Worm (Caenorhabditis elegans) whole organism, midembryonic: Measurements from ENCODE around the gene srh-87.
"Not testable (repeated sequence)": the region's sequence is repeated elsewhere in the genome, so short reads cannot be mapped to it uniquely, and the experiment has no call there.

Experiments
- T22C8.4 ChIP-seq: fragments of 200-800 bp; sonication (Bioruptor generic); IDR thresholded peaks from 2 replicates; pipeline ENCODE4 v1.3.6; 2022; ENCODE audit warnings: missing genetic modification characterization, missing compliant biosample characterization
- cog-1 ChIP-seq: sonication (generic microtip); optimal IDR thresholded peaks from 2 replicates; lab custom pipeline; 2016; ENCODE audit warnings: missing genetic modification characterization, missing compliant biosample characterization
- flt-1 ChIP-seq: fragments of 200-800 bp; sonication (Bioruptor generic); IDR thresholded peaks from 2 replicates; pipeline ENCODE4 v1.3.6; 2022; ENCODE audit warnings: missing genetic modification characterization, missing compliant biosample characterization
- klf-2 ChIP-seq: fragments of 200-800 bp; sonication (Bioruptor generic); conservative IDR thresholded peaks from 2 replicates; pipeline ENCODE4 v1.3.6; 2022; ENCODE audit warnings: missing genetic modification reagents, missing genetic modification characterization, missing compliant biosample characterization
- med-1 ChIP-seq: sonication (generic microtip); optimal IDR thresholded peaks from 2 replicates; lab custom pipeline; 2017; ENCODE audit warnings: missing genetic modification characterization, mild to moderate bottlenecking, missing compliant biosample characterization, antibody characterized with exemption, missing genetic modification reagents; ENCODE audit not compliant: insufficient read depth
- ref-1 ChIP-seq: fragments of 200-800 bp; sonication (Bioruptor generic); conservative IDR thresholded peaks from 2 replicates; pipeline ENCODE4 v1.3.6; 2022; ENCODE audit warnings: missing genetic modification reagents, missing genetic modification characterization, missing compliant biosample characterization
- tab-1 ChIP-seq: fragments of 200-800 bp; sonication (Bioruptor generic); IDR thresholded peaks from 2 replicates; pipeline ENCODE4 v1.3.6; 2022; ENCODE audit warnings: missing genetic modification characterization, missing compliant biosample characterization
- ztf-23 ChIP-seq: fragments of 200-800 bp; sonication (Bioruptor generic); IDR thresholded peaks from 2 replicates; pipeline ENCODE4 v1.3.6; 2022; ENCODE audit warnings: missing genetic modification reagents, missing genetic modification characterization, missing compliant biosample characterization
- ztf-29 ChIP-seq: fragments of 200-800 bp; sonication (Bioruptor generic); IDR thresholded peaks from 2 replicates; pipeline ENCODE4 v1.3.6; 2022; ENCODE audit warnings: missing genetic modification reagents, missing genetic modification characterization, missing compliant biosample characterization

ce11 chrV:2975285-2975684 lies 29.8 kb upstream of the srh-87 start, which contains the start of gene srw-123:
- not testable (repeated sequence) for TF ChIP-seq ztf-23 (GFP tag; lab: Robert Waterston, UW); flt-1; ztf-29 (GFP tag; lab: Robert Waterston, UW); med-1 (GFP tag; lab: Kevin White, UChicago); T22C8.4 (GFP tag; lab: Robert Waterston, UW); cog-1; tab-1 (GFP tag; lab: Robert Waterston, UW); klf-2; ref-1 (GFP tag; lab: Robert Waterston, UW)
